Worm (Caenorhabditis elegans) whole organism, early embryonic: ENCODE data around the gene yju-2.

Experiments
- B0310.2 ChIP-seq: sonication (generic microtip); optimal IDR thresholded peaks from 2 replicates; lab custom pipeline; 2016; ENCODE audit warnings: mild to moderate bottlenecking, missing genetic modification characterization, missing compliant biosample characterization
- F13C5.2 ChIP-seq: sonication (generic microtip); optimal IDR thresholded peaks from 2 replicates; lab custom pipeline; 2017; ENCODE audit warnings: mild to moderate bottlenecking, missing genetic modification characterization, inconsistent platforms, missing compliant biosample characterization
- ama-1 ChIP-seq: fragments of 150-350 bp; optimal IDR thresholded peaks from 2 replicates; lab custom pipeline; 2014
- ceh-13 ChIP-seq: fragments of 200-800 bp; sonication (Bioruptor generic); optimal IDR thresholded peaks from 2 replicates; lab custom pipeline; 2018; ENCODE audit warnings: mild to moderate bottlenecking, missing genetic modification characterization, missing compliant biosample characterization
- ceh-36 ChIP-seq: sonication (generic microtip); optimal IDR thresholded peaks from 2 replicates; lab custom pipeline; 2016; ENCODE audit warnings: missing genetic modification characterization, inconsistent platforms, missing compliant biosample characterization
- flt-1 ChIP-seq: fragments of 200-800 bp; sonication (Bioruptor generic); IDR thresholded peaks from 2 replicates; pipeline ENCODE4 v1.3.6; 2022; ENCODE audit warnings: missing genetic modification characterization, missing compliant biosample characterization
- hmbx-1 ChIP-seq: sonication (generic microtip); optimal IDR thresholded peaks from 2 replicates; lab custom pipeline; 2016; ENCODE audit warnings: mild to moderate bottlenecking, missing genetic modification characterization, missing compliant biosample characterization
- hnd-1 ChIP-seq: sonication (generic microtip); optimal IDR thresholded peaks from 2 replicates; lab custom pipeline; 2016; ENCODE audit warnings: missing genetic modification characterization, missing compliant biosample characterization
- pes-1 ChIP-seq: fragments of 200-800 bp; sonication (Bioruptor generic); IDR thresholded peaks from 2 replicates; pipeline ENCODE4 v1.3.6; 2022; ENCODE audit warnings: missing genetic modification reagents, missing genetic modification characterization, missing compliant biosample characterization
- sea-1 ChIP-seq: fragments of 200-800 bp; sonication (Bioruptor generic); conservative IDR thresholded peaks from 2 replicates; pipeline ENCODE4 v1.3.6; 2022; ENCODE audit warnings: missing genetic modification characterization, missing compliant biosample characterization
- tra-4 ChIP-seq: sonication (generic microtip); optimal IDR thresholded peaks from 2 replicates; lab custom pipeline; 2017; ENCODE audit warnings: missing genetic modification characterization, missing compliant biosample characterization

ce11 chrIII:7148191-7148590 lies 35.9 kb upstream of the yju-2 start:
- TF ChIP-seq ama-1 (lab: Kevin White, UChicago) (no peak), ceh-36 (no peak), hnd-1 (tag; lab: Kevin White, UChicago) (no peak), sea-1 (no peak), B0310.2 (tag; lab: Kevin White, UChicago) (no peak), tra-4 (tag; lab: Kevin White, UChicago) (no peak), flt-1 (no peak), hmbx-1 (no peak), ceh-13 (no peak), pes-1 (GFP tag; lab: Robert Waterston, UW) (no peak), F13C5.2 (tag; lab: Kevin White, UChicago) (no peak)
